Fruit fly (Drosophila melanogaster) Kc167 (cell line): Measurements from ENCODE around the gene CG10035.

Experiments
- Myc ChIP-seq: fragments of >200 bp; optimal IDR thresholded peaks from 2 replicates; lab custom pipeline; 2017; ENCODE audit warnings: missing external identifiers
- h ChIP-seq: fragments of >200 bp; optimal IDR thresholded peaks from 3 replicates; lab custom pipeline; 2018; ENCODE audit warnings: missing external identifiers
- insv ChIP-seq: fragments of >200 bp; optimal IDR thresholded peaks from 3 replicates; lab custom pipeline; 2018; ENCODE audit warnings: missing external identifiers
- psq ChIP-seq: fragments of >200 bp; optimal IDR thresholded peaks from 2 replicates; lab custom pipeline; 2017; ENCODE audit warnings: missing external identifiers
- ttk ChIP-seq: sonication (Bioruptor generic); optimal IDR thresholded peaks from 2 replicates; lab custom pipeline; 2017; ENCODE audit warnings: missing external identifiers

DNA sequence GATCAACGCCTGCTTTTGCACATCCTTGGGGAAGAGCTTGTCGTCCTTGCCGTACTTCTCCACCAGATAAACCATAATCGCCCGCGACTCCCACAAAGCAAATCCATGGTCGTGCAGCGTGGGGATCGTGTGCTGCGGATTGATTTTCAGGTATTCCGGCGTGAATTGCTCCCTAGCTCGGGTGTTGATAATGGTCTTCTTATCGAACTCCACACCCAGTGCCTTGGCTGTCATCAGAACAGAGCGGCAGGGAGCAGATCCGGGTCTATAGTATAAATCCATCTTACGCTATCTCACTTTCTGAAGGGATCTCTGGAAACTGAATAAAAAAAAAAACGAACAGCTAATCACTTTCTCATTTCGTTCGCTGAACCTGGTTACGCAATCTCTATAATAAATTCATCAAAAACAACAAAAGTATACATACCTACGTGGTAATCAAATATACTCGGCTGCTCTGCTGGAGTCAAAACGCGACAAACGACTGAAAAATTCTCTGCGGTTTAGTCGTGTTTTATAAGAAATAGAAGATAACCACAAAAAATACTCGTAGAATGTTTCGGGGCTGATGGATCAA, 17.1 kb downstream of the CG10035 start, which contains the start of gene GstD10:
- TF ChIP-seq h (no peak), ttk (lab: Kevin White, UChicago) (no peak), psq (lab: Kevin White, UChicago) (no peak), Myc (lab: Kevin White, UChicago) (no peak), insv (no peak)
